Fruit fly (Drosophila melanogaster) whole organism, embryonic: ENCODE measurements around the gene CG12607.
A peak's percentile ranks its signal among the peaks of the same experiment; 100 is the strongest.

ENCODE experiments used
- Awh ChIP-seq: fragments of 200-800 bp; sonication (Bioruptor generic); IDR thresholded peaks from 2 replicates; pipeline ENCODE4, ENCODE4 v1.3.6; 2022; ENCODE audit warnings: missing biosample characterization, missing genetic modification characterization
- Bteb2 ChIP-seq: fragments of 200-800 bp; sonication (Bioruptor generic); optimal IDR thresholded peaks from 2 replicates; lab custom pipeline; 2016; ENCODE audit warnings: missing biosample characterization, missing genetic modification characterization
- CG10267 ChIP-seq: fragments of 200-800 bp; sonication (Bioruptor generic); optimal IDR thresholded peaks from 2 replicates; lab custom pipeline; 2018; ENCODE audit warnings: missing biosample characterization, mild to moderate bottlenecking, missing genetic modification characterization, moderate library complexity
- CG12299 ChIP-seq: fragments of 200-800 bp; sonication (Bioruptor generic); optimal IDR thresholded peaks from 2 replicates; lab custom pipeline; 2018; ENCODE audit warnings: missing biosample characterization, mild to moderate bottlenecking, missing genetic modification characterization
- CG14050 ChIP-seq: fragments of 200-800 bp; sonication (Bioruptor generic); IDR thresholded peaks from 3 replicates; pipeline ENCODE4 v1.3.6; 2022; ENCODE audit warnings: missing biosample characterization, missing genetic modification characterization
- CG14860 ChIP-seq: fragments of 200-800 bp; sonication (Bioruptor generic); IDR thresholded peaks from 3 replicates; pipeline ENCODE4 v1.3.6; 2022; ENCODE audit warnings: missing biosample characterization, missing genetic modification characterization; ENCODE audit not compliant: partially characterized antibody
- CG15479 ChIP-seq: fragments of 200-800 bp; sonication (Bioruptor generic); optimal IDR thresholded peaks from 3 replicates; lab custom pipeline; 2019; ENCODE audit warnings: missing biosample characterization, mild to moderate bottlenecking, missing genetic modification characterization, moderate library complexity
- CG1647 ChIP-seq: fragments of 200-800 bp; sonication (Bioruptor generic); optimal IDR thresholded peaks from 3 replicates; lab custom pipeline; 2016; ENCODE audit warnings: missing biosample characterization, missing genetic modification characterization
- CG17328 ChIP-seq: fragments of 200-800 bp; sonication (Bioruptor generic); IDR thresholded peaks from 2 replicates; pipeline ENCODE4 v1.3.6; 2022; ENCODE audit warnings: missing biosample characterization, missing genetic modification characterization
- CG2116 ChIP-seq: fragments of 200-800 bp; sonication (Bioruptor generic); optimal IDR thresholded peaks from 3 replicates; lab custom pipeline; 2018; ENCODE audit warnings: missing biosample characterization, mild to moderate bottlenecking, missing genetic modification characterization
- CG30403 ChIP-seq: fragments of 200-800 bp; sonication (Bioruptor generic); optimal IDR thresholded peaks from 3 replicates; lab custom pipeline; 2016; ENCODE audit warnings: missing biosample characterization, missing genetic modification characterization
- CG30431 ChIP-seq: fragments of 200-800 bp; sonication (Bioruptor generic); optimal IDR thresholded peaks from 2 replicates; lab custom pipeline; 2017; ENCODE audit warnings: missing biosample characterization, missing genetic modification characterization
- CG31365 ChIP-seq: fragments of 200-800 bp; sonication (Bioruptor generic); optimal IDR thresholded peaks from 2 replicates; lab custom pipeline; 2018; ENCODE audit warnings: missing biosample characterization, mild to moderate bottlenecking, missing genetic modification characterization
- CG31388 ChIP-seq: fragments of 200-800 bp; sonication (Bioruptor generic); optimal IDR thresholded peaks from 2 replicates; lab custom pipeline; 2016; ENCODE audit warnings: missing biosample characterization, missing genetic modification characterization
- CG3281 ChIP-seq: fragments of 200-800 bp; sonication (Bioruptor generic); optimal IDR thresholded peaks from 3 replicates; lab custom pipeline; 2017; ENCODE audit warnings: missing biosample characterization, mild to moderate bottlenecking, missing genetic modification characterization
- CG3838 ChIP-seq: fragments of 200-800 bp; sonication (Bioruptor generic); optimal IDR thresholded peaks from 3 replicates; lab custom pipeline; 2016; ENCODE audit warnings: missing biosample characterization, missing genetic modification characterization
- CG42726 ChIP-seq: fragments of 200-800 bp; sonication (Bioruptor generic); IDR thresholded peaks from 2 replicates; pipeline ENCODE4 v1.3.6; 2022; ENCODE audit warnings: missing biosample characterization, missing genetic modification characterization; ENCODE audit not compliant: partially characterized antibody
- CG4730 ChIP-seq: fragments of 200-800 bp; sonication (Bioruptor generic); IDR thresholded peaks from 2 replicates; pipeline ENCODE4 v1.3.6; 2022; ENCODE audit warnings: missing biosample characterization, missing genetic modification characterization
- CG4854 ChIP-seq: fragments of 200-800 bp; sonication (Bioruptor generic); optimal IDR thresholded peaks from 2 replicates; lab custom pipeline; 2016; ENCODE audit warnings: missing biosample characterization, missing genetic modification characterization, inconsistent platforms
- CG6765 ChIP-seq: fragments of 200-800 bp; sonication (Bioruptor generic); optimal IDR thresholded peaks from 3 replicates; lab custom pipeline; 2017; ENCODE audit warnings: missing biosample characterization, mild to moderate bottlenecking, missing genetic modification characterization
- CG6813 ChIP-seq: fragments of 200-800 bp; sonication (Bioruptor generic); optimal IDR thresholded peaks from 2 replicates; lab custom pipeline; 2017; ENCODE audit warnings: missing biosample characterization, missing genetic modification characterization, mild to moderate bottlenecking, moderate library complexity, missing genetic modification reagents
- Camta ChIP-seq: fragments of 200-800 bp; sonication (Bioruptor generic); optimal IDR thresholded peaks from 2 replicates; lab custom pipeline; 2016; ENCODE audit warnings: missing biosample characterization, missing genetic modification characterization
- Dfd ChIP-seq, 2 experiments: fragments of >200 bp; optimal IDR thresholded peaks; 2 replicates each; lab custom pipeline; 2017; ENCODE audit warnings: missing biosample characterization in 2 of 2, missing genetic modification characterization in 2 of 2
- Eip74EF ChIP-seq, 2 experiments: fragments of 200-800 bp in 1 of 2; fragments of >200 bp in 1 of 2; sonication (Bioruptor generic) in 1 of 2; optimal IDR thresholded peaks; 2 replicates each; lab custom pipeline; 2017 to 2019; ENCODE audit warnings: missing biosample characterization in 2 of 2, missing genetic modification characterization in 2 of 2, mild to moderate bottlenecking in 1 of 2, moderate library complexity in 1 of 2
- Gsc ChIP-seq: fragments of 200-800 bp; sonication (Bioruptor generic); IDR thresholded peaks from 2 replicates; pipeline ENCODE4 v1.3.6; 2022; ENCODE audit warnings: missing biosample characterization, missing genetic modification characterization
- Hand ChIP-seq: fragments of 200-800 bp; sonication (Bioruptor generic); optimal IDR thresholded peaks from 2 replicates; lab custom pipeline; 2017; ENCODE audit warnings: mild to moderate bottlenecking, missing biosample characterization, missing genetic modification reagents, missing genetic modification characterization
- Hey ChIP-seq: fragments of 200-800 bp; sonication (Bioruptor generic); optimal IDR thresholded peaks from 3 replicates; lab custom pipeline; 2018; ENCODE audit warnings: missing biosample characterization, mild to moderate bottlenecking, missing genetic modification characterization
- HmgZ ChIP-seq: fragments of 200-800 bp; sonication (Bioruptor generic); optimal IDR thresholded peaks from 2 replicates; lab custom pipeline; 2018; ENCODE audit warnings: missing biosample characterization, mild to moderate bottlenecking, missing genetic modification characterization
- Hr78 ChIP-seq, 2 experiments: fragments of 200-800 bp in 1 of 2; fragments of >200 bp in 1 of 2; sonication (Bioruptor generic) in 1 of 2; optimal IDR thresholded peaks; 2 replicates each; lab custom pipeline; 2017 to 2019; ENCODE audit warnings: missing biosample characterization in 2 of 2, missing genetic modification characterization in 2 of 2, mild to moderate bottlenecking in 1 of 2, moderate library complexity in 1 of 2
- Nf-YA ChIP-seq: fragments of 200-800 bp; sonication (Bioruptor generic); IDR thresholded peaks from 2 replicates; pipeline ENCODE4 v1.3.6; 2022; ENCODE audit warnings: missing biosample characterization, missing genetic modification characterization
- Nf-YB ChIP-seq: fragments of 200-800 bp; sonication (Bioruptor generic); optimal IDR thresholded peaks from 3 replicates; lab custom pipeline; 2019; ENCODE audit warnings: missing biosample characterization, mild to moderate bottlenecking, missing genetic modification characterization, moderate library complexity
- Spps ChIP-seq: fragments of 200-800 bp; sonication (Bioruptor generic); optimal IDR thresholded peaks from 2 replicates; lab custom pipeline; 2018; ENCODE audit warnings: missing biosample characterization, mild to moderate bottlenecking, missing genetic modification characterization
- YL-1 ChIP-seq: fragments of 200-800 bp; sonication (Bioruptor generic); optimal IDR thresholded peaks from 3 replicates; lab custom pipeline; 2017; ENCODE audit warnings: missing biosample characterization, mild to moderate bottlenecking, missing genetic modification characterization
- chif ChIP-seq, 2 experiments: fragments of 200-800 bp; sonication (Bioruptor generic); optimal IDR thresholded peaks; 3 replicates each; lab custom pipeline; 2016; ENCODE audit warnings: missing biosample characterization in 2 of 2, missing genetic modification characterization in 2 of 2
- chn ChIP-seq: fragments of 200-800 bp; sonication (Bioruptor generic); optimal IDR thresholded peaks from 2 replicates; lab custom pipeline; 2016; ENCODE audit warnings: missing biosample characterization, missing genetic modification characterization
- da ChIP-seq: fragments of 200-800 bp; sonication (Bioruptor generic); optimal IDR thresholded peaks from 2 replicates; lab custom pipeline; 2016; ENCODE audit warnings: missing biosample characterization, missing genetic modification characterization
- dan ChIP-seq: fragments of 200-800 bp; sonication (Bioruptor generic); IDR thresholded peaks from 2 replicates; pipeline ENCODE4 v1.3.6; 2022; ENCODE audit warnings: missing biosample characterization, missing genetic modification characterization
- danr ChIP-seq: fragments of 200-800 bp; sonication (Bioruptor generic); IDR thresholded peaks from 2 replicates; pipeline ENCODE4 v1.3.6; 2022; ENCODE audit warnings: missing biosample characterization, missing genetic modification characterization
- dysf ChIP-seq: fragments of 200-800 bp; sonication (Bioruptor generic); IDR thresholded peaks from 3 replicates; pipeline ENCODE4 v1.3.6; 2022; ENCODE audit warnings: missing biosample characterization, missing genetic modification characterization
- fd102C ChIP-seq: fragments of 200-800 bp; sonication (Bioruptor generic); optimal IDR thresholded peaks from 2 replicates; lab custom pipeline; 2018; ENCODE audit warnings: missing biosample characterization, mild to moderate bottlenecking, missing genetic modification characterization, moderate library complexity
- gro ChIP-seq: fragments of 200-800 bp; sonication (Bioruptor generic); optimal IDR thresholded peaks from 2 replicates; lab custom pipeline; 2016; ENCODE audit warnings: missing biosample characterization, missing genetic modification characterization
- kah ChIP-seq: fragments of 200-800 bp; sonication (Bioruptor generic); optimal IDR thresholded peaks from 2 replicates; lab custom pipeline; 2018; ENCODE audit warnings: missing biosample characterization, mild to moderate bottlenecking, missing genetic modification characterization
- klu ChIP-seq: fragments of 200-800 bp; sonication (Bioruptor generic); IDR thresholded peaks from 2 replicates; pipeline ENCODE4 v1.3.6; 2022; ENCODE audit warnings: missing biosample characterization, missing genetic modification characterization
- onecut ChIP-seq: fragments of 200-800 bp; sonication (Bioruptor generic); IDR thresholded peaks from 2 replicates; pipeline ENCODE4 v1.3.6; 2022; ENCODE audit warnings: missing biosample characterization, missing genetic modification characterization
- repo ChIP-seq: fragments of 200-800 bp; sonication (Bioruptor generic); optimal IDR thresholded peaks from 2 replicates; lab custom pipeline; 2016; ENCODE audit warnings: missing biosample characterization, missing genetic modification characterization
- row ChIP-seq: fragments of 200-800 bp; sonication (Bioruptor generic); IDR thresholded peaks from 3 replicates; pipeline ENCODE4 v1.3.6; 2022; ENCODE audit warnings: missing biosample characterization, missing genetic modification characterization
- run ChIP-seq: fragments of 200-800 bp; sonication (Bioruptor generic); optimal IDR thresholded peaks from 3 replicates; lab custom pipeline; 2018; ENCODE audit warnings: missing biosample characterization, mild to moderate bottlenecking, missing genetic modification characterization
- slou ChIP-seq: fragments of 200-800 bp; sonication (Bioruptor generic); optimal IDR thresholded peaks from 3 replicates; lab custom pipeline; 2016; ENCODE audit warnings: missing biosample characterization, missing genetic modification characterization
- so ChIP-seq: fragments of 200-800 bp; sonication (Bioruptor generic); IDR thresholded peaks from 3 replicates; pipeline ENCODE4 v1.3.6; 2022; ENCODE audit warnings: missing biosample characterization, missing genetic modification characterization
- stwl ChIP-seq: fragments of 200-800 bp; sonication (Bioruptor generic); optimal IDR thresholded peaks from 3 replicates; lab custom pipeline; 2018; ENCODE audit warnings: missing biosample characterization, mild to moderate bottlenecking, missing genetic modification characterization, moderate library complexity

The CG12607 gene

dm6 chr3L:4403180-4403769 is 43.1 kb upstream of the CG12607 start, which contains the start of gene Syx17 (continued):
- TF ChIP-seq YL-1 (GFP tag; lab: Kevin White, UChicago) (peak; percentile 84), Nf-YB (GFP tag; lab: Kevin White, UChicago) (peak; percentile 36), CG3838 (GFP tag; lab: Kevin White, UChicago) (peak; percentile 98), repo (GFP tag; lab: Kevin White, UChicago) (peak; percentile 53), CG42726 (GFP tag; lab: Robert Waterston, UW) (peak; percentile 90), slou (peak; percentile 28), chif (GFP tag; optimal IDR thresholded peaks at IDR 0.05; lab: Kevin White, UChicago) (peak in 1 of 2 experiments; percentile 43), CG30431 (GFP tag; lab: Kevin White, UChicago) (no peak), kah (GFP tag; lab: Kevin White, UChicago) (no peak), dysf (peak; percentile 45; the same call in 2 of the 3 replicates), Hey (tag; lab: Kevin White, UChicago) (no peak), HmgZ (tag; lab: Kevin White, UChicago) (peak; percentile 83), CG17328 (GFP tag; lab: Robert Waterston, UW) (0 out of 2 replicates have a peak, but pooled peaks have one; percentile 42), run (tag; lab: Kevin White, UChicago) (peak; percentile 11), Bteb2 (GFP tag; lab: Kevin White, UChicago) (peak; percentile 33), CG6813 (GFP tag; lab: Kevin White, UChicago) (peak; percentile 15), stwl (tag; lab: Kevin White, UChicago) (peak; percentile 90), CG6765 (GFP tag; lab: Kevin White, UChicago) (peak; percentile 51), fd102C (no peak), klu (no peak), CG1647 (GFP tag; lab: Kevin White, UChicago) (peak; percentile 20), CG4854 (GFP tag; lab: Kevin White, UChicago) (peak; percentile 62), danr (peak; percentile 17; the same call in 1 of the 2 replicates), chn (peak; percentile 69), Nf-YA (GFP tag; lab: Robert Waterston, UW) (no peak), Hr78 (GFP tag; optimal IDR thresholded peaks at IDR 0.05; lab: Kevin White, UChicago) (peak; percentile 76 to 100), gro (no peak), CG31388 (GFP tag; lab: Kevin White, UChicago) (no peak), CG4730 (GFP tag; lab: Robert Waterston, UW) (no peak), Awh (no peak), CG2116 (GFP tag; lab: Kevin White, UChicago) (peak; percentile 86), Spps (tag; lab: Kevin White, UChicago) (peak; percentile 22), Camta (GFP tag; lab: Kevin White, UChicago) (peak; percentile 52), CG31365 (tag; lab: Kevin White, UChicago) (peak; percentile 2), CG10267 (tag; lab: Kevin White, UChicago) (peak; percentile 67), Eip74EF (GFP tag; optimal IDR thresholded peaks at IDR 0.05; lab: Kevin White, UChicago) (peak in 1 of 2 experiments; percentile 53), Dfd (GFP tag; optimal IDR thresholded peaks at IDR 0.05; lab: Kevin White, UChicago) (no peak), CG3281 (GFP tag; lab: Kevin White, UChicago) (peak; percentile 63), CG30403 (GFP tag; lab: Kevin White, UChicago) (peak; percentile 66), CG14050 (GFP tag; lab: Robert Waterston, UW) (no peak), Gsc (GFP tag; lab: Robert Waterston, UW) (no peak), so (GFP tag; lab: Robert Waterston, UW) (no peak), CG14860 (GFP tag; lab: Robert Waterston, UW) (peak; percentile 74), CG15479 (GFP tag; lab: Kevin White, UChicago) (peak; percentile 91), row (GFP tag; lab: Robert Waterston, UW) (peak; percentile 64), dan (no peak), da (no peak), Hand (GFP tag; lab: Kevin White, UChicago) (no peak), CG12299 (tag; lab: Kevin White, UChicago) (peak; percentile 31), onecut (peak; percentile 75)
